Fruit fly (Drosophila melanogaster): ENCODE results near the gene GckIII.

The GckIII gene

dm6 chr3R:17077968-17078417 is 7.3 kb upstream of the GckIII start (continued):
- TF ChIP-seq CG4328 (GFP tag; optimal IDR thresholded peaks at IDR 0.05), result no peak
- TF ChIP-seq Asciz (GFP tag; optimal IDR thresholded peaks at IDR 0.05), result no peak
- no peak for TF ChIP-seq psq (GFP tag; optimal IDR thresholded peaks at IDR 0.05)
- TF ChIP-seq ac (GFP tag; optimal IDR thresholded peaks at IDR 0.05), result no peak
- no peak for TF ChIP-seq CG3847 (GFP tag; IDR thresholded peaks at IDR 0.05)
- no peak for TF ChIP-seq yki (optimal IDR thresholded peaks at IDR 0.05)
- TF ChIP-seq da (GFP tag; optimal IDR thresholded peaks at IDR 0.05), result no peak
- no peak; the same call in 1 of the 2 replicates for TF ChIP-seq CG14014 (GFP tag; IDR thresholded peaks at IDR 0.05)
- TF ChIP-seq MTF-1 (GFP tag; optimal IDR thresholded peaks at IDR 0.05; ENCODE audit: borderline replicate concordance), result peak; percentile 82
- TF ChIP-seq dmrt99B (tag; optimal IDR thresholded peaks at IDR 0.05), result no peak
- no peak; the same call in none of the 2 replicates for TF ChIP-seq ato (GFP tag; IDR thresholded peaks at IDR 0.05; ENCODE audit: partially characterized antibody)
- no peak for TF ChIP-seq CG2678 (tag; optimal IDR thresholded peaks at IDR 0.05)
- peak; percentile 84 for TF ChIP-seq cg (GFP tag; optimal IDR thresholded peaks at IDR 0.05)
- TF ChIP-seq pum (GFP tag; optimal IDR thresholded peaks at IDR 0.05), result no peak
- no peak for TF ChIP-seq CG13123 (GFP tag; optimal IDR thresholded peaks at IDR 0.05)
- no peak for TF ChIP-seq CG12659 (GFP tag; optimal IDR thresholded peaks at IDR 0.05)
- no peak for TF ChIP-seq CG33213 (GFP tag; optimal IDR thresholded peaks at IDR 0.05)
- TF ChIP-seq D19A (tag; optimal IDR thresholded peaks at IDR 0.05), result no peak
- TF ChIP-seq Mad (GFP tag; optimal IDR thresholded peaks at IDR 0.05), result no peak
- no peak for TF ChIP-seq CG2116 (GFP tag; optimal IDR thresholded peaks at IDR 0.05)
- TF ChIP-seq Hey (tag; optimal IDR thresholded peaks at IDR 0.05), result no peak
- no peak for TF ChIP-seq fd3F (GFP tag; optimal IDR thresholded peaks at IDR 0.05)
- no peak for TF ChIP-seq CG18262 (tag; optimal IDR thresholded peaks at IDR 0.05)
- no peak for TF ChIP-seq sna (GFP tag; IDR thresholded peaks at IDR 0.05; ENCODE audit: partially characterized antibody)
- TF ChIP-seq Bdp1 (GFP tag; optimal IDR thresholded peaks at IDR 0.05), result no peak
- TF ChIP-seq lilli (GFP tag; optimal IDR thresholded peaks at IDR 0.05), result peak; percentile 7
- TF ChIP-seq Chrac-16 (GFP tag; optimal IDR thresholded peaks at IDR 0.05), result no peak
- TF ChIP-seq repo (GFP tag; optimal IDR thresholded peaks at IDR 0.05), result no peak
- TF ChIP-seq schlank (tag; optimal IDR thresholded peaks at IDR 0.05), result no peak
- no peak for TF ChIP-seq slp2 (GFP tag; optimal IDR thresholded peaks at IDR 0.05)
- TF ChIP-seq row (GFP tag; IDR thresholded peaks at IDR 0.05), result no peak; the same call in 2 of the 3 replicates
- no peak for TF ChIP-seq Hr78 (GFP tag; optimal IDR thresholded peaks at IDR 0.05)
- TF ChIP-seq Opbp (GFP tag; IDR thresholded peaks at IDR 0.05; ENCODE audit: partially characterized antibody), result peak; percentile 43; the same call in 1 of the 3 replicates
- TF ChIP-seq Aef1 (GFP tag; IDR thresholded peaks at IDR 0.05), result no peak
- TF ChIP-seq Usf (GFP tag; optimal IDR thresholded peaks at IDR 0.05), result no peak
- peak; percentile 51 for TF ChIP-seq HLHmδ (GFP tag; optimal IDR thresholded peaks at IDR 0.05)
- TF ChIP-seq Hr3 (GFP tag; optimal IDR thresholded peaks at IDR 0.05), result no peak
- no peak for TF ChIP-seq CG14050 (GFP tag; IDR thresholded peaks at IDR 0.05)
- no peak for TF ChIP-seq zfh1 (GFP tag; IDR thresholded peaks at IDR 0.05)
- no peak for TF ChIP-seq CG14860 (GFP tag; IDR thresholded peaks at IDR 0.05; ENCODE audit: partially characterized antibody)
- no peak for TF ChIP-seq CG32767 (GFP tag; IDR thresholded peaks at IDR 0.05)
- TF ChIP-seq CG11456 (GFP tag; IDR thresholded peaks at IDR 0.05), result 0 out of 3 replicates have a peak, but pooled peaks have one; percentile 49
- no peak for TF ChIP-seq esg (GFP tag; conservative IDR thresholded peaks at IDR 0.05)
- TF ChIP-seq prd (optimal IDR thresholded peaks at IDR 0.05), result no peak
- TF ChIP-seq prd (GFP tag; IDR thresholded peaks at IDR 0.05), result no peak
- no peak for TF ChIP-seq Spps (tag; optimal IDR thresholded peaks at IDR 0.05)
- no peak for TF ChIP-seq CG14965 (GFP tag; optimal IDR thresholded peaks at IDR 0.05; ENCODE audit: borderline replicate concordance)
- no peak for TF ChIP-seq insv (GFP tag; optimal IDR thresholded peaks at IDR 0.05)
- TF ChIP-seq rib (GFP tag; IDR thresholded peaks at IDR 0.05), result peak; percentile 71
- TF ChIP-seq bbx (GFP tag; IDR thresholded peaks at IDR 0.05; ENCODE audit: partially characterized antibody), result 0 out of 2 replicates have a peak, but pooled peaks have one; percentile 29
- no peak for TF ChIP-seq gt (GFP tag; IDR thresholded peaks at IDR 0.05)
